Worm (Caenorhabditis elegans): ENCODE data around the gene Y25C1A.13.
"Not testable (repeated sequence)": the region's sequence is repeated elsewhere in the genome, so short reads cannot be mapped to it uniquely, and the experiment has no call there.

The Y25C1A.13 gene

ce11 chrII:3129007-3129406 lies 18.0 kb upstream of the Y25C1A.13 start, which contains the start of gene chil-24:
Gene chil-24 (plus strand): TSS chrII:3129162.
- TF ChIP-seq nhr-11 (tag; optimal IDR thresholded peaks at IDR 0.05) (no peak), unc-55 (GFP tag; optimal IDR thresholded peaks at IDR 0.05) (peak; percentile 16), nhr-77 (tag; optimal IDR thresholded peaks at IDR 0.05) (no peak), gmeb-1 (tag; optimal IDR thresholded peaks at IDR 0.05) (no peak), sma-9 (GFP tag; optimal IDR thresholded peaks at IDR 0.05) (peak; percentile 7), sma-9 (tag; optimal IDR thresholded peaks at IDR 0.05) (no peak), nhr-25 (tag; optimal IDR thresholded peaks at IDR 0.05) (no peak)

- not testable (repeated sequence) for TF ChIP-seq snpc-4, mab-5, C34F6.9 (tag; optimal IDR thresholded peaks at IDR 0.05)
Measured at ce11 chrII:3126741-3127140, 15.7 kb upstream of the Y25C1A.13 start, which contains the start of gene ins-31. Gene ins-31 (plus strand): TSS chrII:3127041.

DNA sequence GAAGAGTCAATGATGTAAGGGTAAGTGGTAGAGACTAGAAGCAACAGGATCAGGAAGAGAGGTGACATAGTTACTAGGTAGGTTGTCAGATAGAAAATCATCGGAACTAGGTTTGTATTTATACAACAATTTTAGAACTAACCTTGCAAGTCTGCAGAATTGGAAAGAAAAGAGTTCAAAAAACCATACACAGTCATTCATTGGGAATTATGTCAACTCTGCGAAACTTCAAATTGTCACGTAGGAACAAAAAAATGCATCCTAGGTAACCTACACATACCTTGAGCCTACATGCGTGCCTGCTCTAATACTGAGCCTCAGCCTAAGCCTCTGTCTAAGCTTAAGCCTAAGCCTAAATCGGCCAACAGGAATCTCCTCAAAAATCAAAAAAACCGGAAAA lies 15.3 kb upstream of the Y25C1A.13 start, which contains the start of gene ins-19:
ins-19 (minus strand) TSS at position 101 of the 400 bp plus-strand sequence.
- TF ChIP-seq nhr-237 (tag; optimal IDR thresholded peaks at IDR 0.05) (no peak), nhr-23 (tag; optimal IDR thresholded peaks at IDR 0.05) (no peak), gmeb-1 (tag; optimal IDR thresholded peaks at IDR 0.05) (no peak), crh-2 (tag; optimal IDR thresholded peaks at IDR 0.05) (no peak), ztf-1 (GFP tag; conservative IDR thresholded peaks at IDR 0.05) (no peak), mdl-1 (tag; optimal IDR thresholded peaks at IDR 0.05) (no peak), sma-3 (GFP tag; optimal IDR thresholded peaks at IDR 0.05) (no peak), nhr-25 (tag; optimal IDR thresholded peaks at IDR 0.05) (no peak), snpc-4 (tag; optimal IDR thresholded peaks at IDR 0.05) (no peak), zag-1 (tag; optimal IDR thresholded peaks at IDR 0.05) (no peak), ceh-16 (tag; optimal IDR thresholded peaks at IDR 0.05) (no peak), skn-1 (tag; optimal IDR thresholded peaks at IDR 0.05) (no peak), peb-1 (tag; optimal IDR thresholded peaks at IDR 0.05) (no peak), alr-1 (tag; optimal IDR thresholded peaks at IDR 0.05) (no peak), nhr-12 (tag; optimal IDR thresholded peaks at IDR 0.05) (no peak)

DNA sequence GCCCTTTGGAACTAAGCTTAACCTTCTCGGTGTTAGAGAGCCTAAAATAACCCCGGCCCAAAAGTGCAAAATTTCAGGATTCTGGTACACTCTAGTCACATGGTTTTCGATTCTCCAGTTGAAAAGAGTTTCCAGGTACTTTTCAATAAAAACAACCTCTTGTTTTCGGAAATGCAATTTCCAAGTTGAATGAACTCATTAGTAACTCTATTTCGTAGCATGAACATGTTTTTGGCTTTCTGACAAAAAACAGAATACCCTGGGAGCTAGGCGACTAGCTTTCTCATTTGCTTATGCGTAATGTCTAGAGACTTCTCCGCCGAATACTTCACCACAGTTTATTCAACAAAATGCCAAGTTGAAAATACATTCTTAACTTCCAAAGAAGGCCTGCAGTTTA lies 12.2 kb upstream of the Y25C1A.13 start, which contains the start of gene srh-71:
srh-71 (plus strand) TSS at position 301 of the 400 bp plus-strand sequence.
- TF ChIP-seq lsy-2 (tag; optimal IDR thresholded peaks at IDR 0.05) (no peak), sma-9 (GFP tag; optimal IDR thresholded peaks at IDR 0.05) (no peak), sma-9 (tag; optimal IDR thresholded peaks at IDR 0.05) (no peak), ceh-16 (tag; optimal IDR thresholded peaks at IDR 0.05) (no peak), sma-3 (GFP tag; optimal IDR thresholded peaks at IDR 0.05) (no peak), gmeb-1 (tag; optimal IDR thresholded peaks at IDR 0.05) (no peak), nhr-12 (tag; optimal IDR thresholded peaks at IDR 0.05) (no peak), nhr-77 (tag; optimal IDR thresholded peaks at IDR 0.05) (no peak), dmd-4 (tag; optimal IDR thresholded peaks at IDR 0.05) (no peak)

- no peak for TF ChIP-seq blmp-1 (tag; optimal IDR thresholded peaks at IDR 0.05; ENCODE audit: insufficient read depth)
- TF ChIP-seq zag-1 (tag; optimal IDR thresholded peaks at IDR 0.05): no peak
- no peak for TF ChIP-seq ztf-1 (GFP tag; conservative IDR thresholded peaks at IDR 0.05)
- no peak for TF ChIP-seq lin-11 (tag; optimal IDR thresholded peaks at IDR 0.05)
- TF ChIP-seq nhr-12 (tag; optimal IDR thresholded peaks at IDR 0.05): no peak
- TF ChIP-seq ceh-82 (tag; optimal IDR thresholded peaks at IDR 0.05): no peak
- TF ChIP-seq nhr-129 (tag; optimal IDR thresholded peaks at IDR 0.05): peak; percentile 25
- no peak for TF ChIP-seq fos-1 (tag; optimal IDR thresholded peaks at IDR 0.05)
- TF ChIP-seq unc-62 (GFP tag; optimal IDR thresholded peaks at IDR 0.05): no peak
- TF ChIP-seq C34F6.9 (tag; optimal IDR thresholded peaks at IDR 0.05): peak; percentile 72
- TF ChIP-seq sem-4 (tag; optimal IDR thresholded peaks at IDR 0.05): no peak
- TF ChIP-seq nhr-10 (tag; optimal IDR thresholded peaks at IDR 0.05): no peak
- peak; percentile 30 for TF ChIP-seq crh-2 (tag; optimal IDR thresholded peaks at IDR 0.05)
- no peak for TF ChIP-seq unc-39 (tag; optimal IDR thresholded peaks at IDR 0.05)
- TF ChIP-seq lin-13 (GFP tag; optimal IDR thresholded peaks at IDR 0.05): no peak
- peak; percentile 28 for TF ChIP-seq unc-55 (GFP tag; optimal IDR thresholded peaks at IDR 0.05)
- TF ChIP-seq ztf-4 (tag; optimal IDR thresholded peaks at IDR 0.05): no peak
- TF ChIP-seq R02D3.7 (tag; optimal IDR thresholded peaks at IDR 0.05): no peak
Measured at ce11 chrII:3118907-3119382, 7.9 kb upstream of the Y25C1A.13 start, which contains the start of gene T10D4.6. Gene T10D4.6 (plus strand): TSS chrII:3119332.

Measured in whole organism, L2 larva.